Worm (Caenorhabditis elegans) whole organism, late embryonic: ENCODE results near the gene tatn-1.

Source experiments
- K02D7.2 ChIP-seq: sonication (generic microtip); optimal IDR thresholded peaks from 2 replicates; lab custom pipeline; 2017; ENCODE audit warnings: mild to moderate bottlenecking, missing genetic modification characterization, missing compliant biosample characterization
- ceh-30 ChIP-seq: fragments of 150-350 bp; optimal IDR thresholded peaks from 2 replicates; lab custom pipeline; 2014; ENCODE audit warnings: missing biosample characterization, missing genetic modification characterization
- pag-3 ChIP-seq: sonication (generic microtip); optimal IDR thresholded peaks from 2 replicates; lab custom pipeline; 2016; ENCODE audit warnings: missing compliant biosample characterization, missing genetic modification characterization, borderline replicate concordance
- tbx-2 ChIP-seq: sonication (generic microtip); optimal IDR thresholded peaks from 2 replicates; lab custom pipeline; 2016; ENCODE audit warnings: missing genetic modification characterization, missing compliant biosample characterization
- unc-55 ChIP-seq: sonication (generic microtip); optimal IDR thresholded peaks from 2 replicates; lab custom pipeline; 2017; ENCODE audit warnings: missing biosample characterization, missing genetic modification reagents, missing genetic modification characterization

- TF ChIP-seq pag-3 (tag; lab: Kevin White, UChicago) (no peak), unc-55 (GFP tag; lab: Kevin White, UChicago) (no peak), tbx-2 (tag; lab: Kevin White, UChicago) (no peak), ceh-30 (tag; lab: Kevin White, UChicago) (no peak), K02D7.2 (tag; lab: Kevin White, UChicago) (no peak)
Measured at ce11 chrX:14808796-14809195, 18.0 kb downstream of the tatn-1 start.
